Worm (Caenorhabditis elegans) whole organism, L2 larva: ENCODE data around the gene C56A3.4.
A peak's percentile ranks its signal among the peaks of the same experiment; 100 is the strongest.

Experiments used
- C34F6.9 ChIP-seq: fragments of 150-350 bp; optimal IDR thresholded peaks from 2 replicates; lab custom pipeline; 2014; ENCODE audit warnings: missing biosample characterization, missing genetic modification characterization
- F13H6.1 ChIP-seq: sonication (generic microtip); optimal IDR thresholded peaks from 2 replicates; lab custom pipeline; 2016; ENCODE audit warnings: missing genetic modification characterization, missing compliant biosample characterization
- R02D3.7 ChIP-seq: fragments of 150-350 bp; optimal IDR thresholded peaks from 2 replicates; lab custom pipeline; 2014; ENCODE audit warnings: missing biosample characterization, missing genetic modification characterization
- Y55F3AM.14 ChIP-seq: fragments of 200-800 bp; sonication (Bioruptor generic); optimal IDR thresholded peaks from 2 replicates; lab custom pipeline; 2018; ENCODE audit warnings: mild to moderate bottlenecking, missing genetic modification characterization, missing compliant biosample characterization
- alr-1 ChIP-seq: fragments of 150-350 bp; optimal IDR thresholded peaks from 2 replicates; lab custom pipeline; 2014; ENCODE audit warnings: missing biosample characterization, missing genetic modification characterization
- aly-2 ChIP-seq: fragments of 150-350 bp; optimal IDR thresholded peaks from 2 replicates; lab custom pipeline; 2014; ENCODE audit warnings: missing biosample characterization, missing genetic modification characterization
- ceh-82 ChIP-seq: fragments of 150-350 bp; optimal IDR thresholded peaks from 2 replicates; lab custom pipeline; 2014; ENCODE audit warnings: missing biosample characterization, missing genetic modification characterization
- crh-2 ChIP-seq: sonication (generic microtip); optimal IDR thresholded peaks from 2 replicates; lab custom pipeline; 2017; ENCODE audit warnings: missing biosample characterization, missing genetic modification characterization
- dmd-4 ChIP-seq: sonication (generic microtip); optimal IDR thresholded peaks from 2 replicates; lab custom pipeline; 2017; ENCODE audit warnings: missing biosample characterization, missing genetic modification characterization
- egl-27 ChIP-seq: sonication (generic microtip); optimal IDR thresholded peaks from 3 replicates; lab custom pipeline; 2017; ENCODE audit warnings: missing biosample characterization, missing genetic modification reagents, missing genetic modification characterization
- elt-1 ChIP-seq: fragments of 150-350 bp; optimal IDR thresholded peaks from 2 replicates; lab custom pipeline; 2014; ENCODE audit warnings: missing biosample characterization, missing genetic modification characterization
- elt-3 ChIP-seq: sonication (generic microtip); optimal IDR thresholded peaks from 2 replicates; lab custom pipeline; 2017; ENCODE audit warnings: missing biosample characterization, missing genetic modification characterization
- fos-1 ChIP-seq: fragments of 150-350 bp; optimal IDR thresholded peaks from 2 replicates; lab custom pipeline; 2014; ENCODE audit warnings: missing biosample characterization, missing genetic modification characterization
- gmeb-1 ChIP-seq: fragments of 150-350 bp; optimal IDR thresholded peaks from 2 replicates; lab custom pipeline; 2014; ENCODE audit warnings: missing biosample characterization, missing genetic modification characterization
- lin-11 ChIP-seq: fragments of 150-350 bp; sonication (generic microtip); optimal IDR thresholded peaks from 2 replicates; lab custom pipeline; 2014; ENCODE audit warnings: missing biosample characterization, missing genetic modification characterization, inconsistent platforms, mixed read lengths
- lin-13 ChIP-seq: fragments of 150-350 bp; optimal IDR thresholded peaks from 2 replicates; lab custom pipeline; 2014; ENCODE audit warnings: missing biosample characterization, missing genetic modification reagents, missing genetic modification characterization
- lin-39 ChIP-seq: fragments of 150-350 bp; optimal IDR thresholded peaks from 2 replicates; lab custom pipeline; 2014; ENCODE audit warnings: missing biosample characterization, missing genetic modification reagents, missing genetic modification characterization
- lsy-2 ChIP-seq, 2 experiments: fragments of 150-350 bp in 1 of 2; sonication (generic microtip) in 1 of 2; optimal IDR thresholded peaks; 2 replicates each; lab custom pipeline; 2014 to 2017; ENCODE audit warnings: missing biosample characterization in 2 of 2, missing genetic modification characterization in 2 of 2
- mab-5 ChIP-seq: fragments of 150-350 bp; optimal IDR thresholded peaks from 2 replicates; lab custom pipeline; 2014; ENCODE audit warnings: missing biosample characterization, missing genetic modification characterization
- mdl-1 ChIP-seq, 2 experiments: fragments of 150-350 bp in 1 of 2; sonication (generic microtip) in 1 of 2; optimal IDR thresholded peaks; 2 replicates each; lab custom pipeline; 2017; ENCODE audit warnings: missing biosample characterization in 2 of 2, missing genetic modification characterization in 2 of 2
- nhr-10 ChIP-seq: sonication (generic microtip); optimal IDR thresholded peaks from 2 replicates; lab custom pipeline; 2017; ENCODE audit warnings: missing biosample characterization, missing genetic modification characterization
- nhr-11 ChIP-seq: fragments of 150-350 bp; optimal IDR thresholded peaks from 2 replicates; lab custom pipeline; 2014; ENCODE audit warnings: missing biosample characterization, missing genetic modification characterization
- nhr-129 ChIP-seq: fragments of 150-350 bp; optimal IDR thresholded peaks from 2 replicates; lab custom pipeline; 2014; ENCODE audit warnings: missing biosample characterization, missing genetic modification characterization
- nhr-21 ChIP-seq: fragments of 150-350 bp; optimal IDR thresholded peaks from 2 replicates; lab custom pipeline; 2014; ENCODE audit warnings: missing biosample characterization, missing genetic modification characterization
- nhr-23 ChIP-seq: fragments of 150-350 bp; optimal IDR thresholded peaks from 2 replicates; lab custom pipeline; 2014; ENCODE audit warnings: missing biosample characterization, missing genetic modification reagents, missing genetic modification characterization
- nhr-237 ChIP-seq: fragments of 150-350 bp; optimal IDR thresholded peaks from 2 replicates; lab custom pipeline; 2014; ENCODE audit warnings: missing biosample characterization, missing genetic modification characterization
- nhr-25 ChIP-seq: fragments of 150-350 bp; sonication (generic microtip); optimal IDR thresholded peaks from 3 replicates; lab custom pipeline; 2014; ENCODE audit warnings: missing biosample characterization, missing genetic modification characterization
- nhr-6 ChIP-seq: fragments of 150-350 bp; optimal IDR thresholded peaks from 2 replicates; lab custom pipeline; 2014; ENCODE audit warnings: missing biosample characterization, missing genetic modification characterization
- nhr-77 ChIP-seq: fragments of 150-350 bp; optimal IDR thresholded peaks from 2 replicates; lab custom pipeline; 2014; ENCODE audit warnings: missing biosample characterization, missing genetic modification characterization
- peb-1 ChIP-seq: fragments of 150-350 bp; optimal IDR thresholded peaks from 2 replicates; lab custom pipeline; 2014; ENCODE audit warnings: missing biosample characterization, missing genetic modification characterization
- sem-4 ChIP-seq: fragments of 150-350 bp; optimal IDR thresholded peaks from 2 replicates; lab custom pipeline; 2014; ENCODE audit warnings: missing biosample characterization, missing genetic modification reagents, missing genetic modification characterization
- sma-3 ChIP-seq: sonication (generic microtip); optimal IDR thresholded peaks from 2 replicates; lab custom pipeline; 2016; ENCODE audit warnings: missing genetic modification reagents, missing genetic modification characterization, missing compliant biosample characterization
- sma-9 ChIP-seq, 2 experiments: fragments of 150-350 bp in 1 of 2; sonication (generic microtip) in 1 of 2; optimal IDR thresholded peaks; 2 replicates each; lab custom pipeline; 2014 to 2016; ENCODE audit warnings: missing genetic modification characterization in 2 of 2, mild to moderate bottlenecking in 1 of 2, missing biosample characterization in 1 of 2, missing compliant biosample characterization in 1 of 2, missing genetic modification reagents in 1 of 2, moderate library complexity in 1 of 2
- snpc-4 ChIP-seq: fragments of 150-350 bp; optimal IDR thresholded peaks from 2 replicates; lab custom pipeline; 2014; ENCODE audit warnings: missing biosample characterization, missing genetic modification characterization
- unc-39 ChIP-seq: fragments of 150-350 bp; optimal IDR thresholded peaks from 2 replicates; lab custom pipeline; 2014; ENCODE audit warnings: missing biosample characterization, missing genetic modification characterization
- unc-55 ChIP-seq: fragments of 150-350 bp; sonication (generic microtip); optimal IDR thresholded peaks from 3 replicates; lab custom pipeline; 2014; ENCODE audit warnings: missing biosample characterization, missing genetic modification reagents, missing genetic modification characterization
- unc-62 ChIP-seq: fragments of 150-350 bp; optimal IDR thresholded peaks from 2 replicates; lab custom pipeline; 2014; ENCODE audit warnings: missing biosample characterization, missing genetic modification reagents, missing genetic modification characterization
- zag-1 ChIP-seq: fragments of 150-350 bp; optimal IDR thresholded peaks from 2 replicates; lab custom pipeline; 2014; ENCODE audit warnings: missing biosample characterization, missing genetic modification characterization
- ztf-1 ChIP-seq: fragments of 200-800 bp; sonication (Bioruptor generic); conservative IDR thresholded peaks from 2 replicates; pipeline ENCODE4 v1.3.6; 2022; ENCODE audit warnings: missing genetic modification characterization, missing compliant biosample characterization
- ztf-11 ChIP-seq: sonication (generic microtip); optimal IDR thresholded peaks from 2 replicates; lab custom pipeline; 2017; ENCODE audit warnings: missing biosample characterization, missing genetic modification characterization
- ztf-4 ChIP-seq: fragments of 150-350 bp; optimal IDR thresholded peaks from 2 replicates; lab custom pipeline; 2014; ENCODE audit warnings: missing biosample characterization, missing genetic modification characterization

Gene C56A3.4

ce11 chrV:13565197-13565596 lies 13.6 kb upstream of the C56A3.4 start (continued):
- peak; percentile 98 for TF ChIP-seq C34F6.9 (tag; lab: Kevin White, UChicago)
- peak; percentile 22 for TF ChIP-seq ceh-82
- no peak for TF ChIP-seq ztf-11
- TF ChIP-seq unc-62 (GFP tag; lab: Kevin White, UChicago), result no peak
- TF ChIP-seq nhr-237 (tag; lab: Kevin White, UChicago), result no peak
- TF ChIP-seq dmd-4 (tag; lab: Kevin White, UChicago), result no peak
- TF ChIP-seq unc-39 (tag; lab: Kevin White, UChicago), result no peak
- peak; percentile 61 for TF ChIP-seq sem-4
- TF ChIP-seq crh-2 (tag; lab: Kevin White, UChicago), result peak; percentile 96
- TF ChIP-seq nhr-6 (tag; lab: Kevin White, UChicago), result no peak
- peak in 1 of 2 experiments; percentile 65 for TF ChIP-seq mdl-1 (tag; optimal IDR thresholded peaks at IDR 0.05; lab: Kevin White, UChicago)
- no peak for TF ChIP-seq ztf-1 (GFP tag; lab: Robert Waterston, UW)
- peak; percentile 76 for TF ChIP-seq ztf-4 (tag; lab: Kevin White, UChicago)
- peak; percentile 59 for TF ChIP-seq mab-5 (tag; lab: Kevin White, UChicago)
- no peak for TF ChIP-seq elt-3
- TF ChIP-seq F13H6.1 (tag; lab: Kevin White, UChicago), result peak; percentile 87
- no peak for TF ChIP-seq aly-2 (tag; lab: Kevin White, UChicago)

- TF ChIP-seq unc-39 (tag; lab: Kevin White, UChicago), result no peak
- no peak for TF ChIP-seq elt-1
- TF ChIP-seq, all 48 proteins: peak for 0
Measured at ce11 chrV:13563841-13564240, 12.3 kb upstream of the C56A3.4 start, which contains the start of gene grl-17. TSS of gene grl-17 (minus strand) at chrV:13563941.

DNA sequence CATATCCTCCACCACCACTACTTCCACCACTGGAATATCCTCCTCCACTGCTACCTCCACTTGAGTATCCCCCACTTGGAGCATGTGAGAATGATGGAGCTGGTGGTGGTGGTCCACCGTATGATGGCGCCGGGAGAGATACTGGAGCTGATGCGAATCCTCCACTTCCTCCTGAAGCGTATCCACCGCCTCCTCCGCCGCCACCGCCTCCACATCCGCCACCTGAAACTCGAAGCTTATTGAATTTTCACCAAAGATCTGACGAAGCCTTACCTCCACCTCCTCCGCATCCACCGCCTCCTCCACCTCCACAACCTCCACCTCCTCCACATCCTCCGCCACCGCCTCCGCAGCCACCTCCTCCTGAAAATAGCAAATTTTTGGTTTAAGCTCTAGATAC lies 11.2 kb upstream of the C56A3.4 start:
- TF ChIP-seq unc-62 (GFP tag; lab: Kevin White, UChicago) (no peak), peb-1 (no peak), snpc-4 (tag; lab: Kevin White, UChicago) (no peak), nhr-21 (tag; lab: Kevin White, UChicago) (no peak), dmd-4 (tag; lab: Kevin White, UChicago) (no peak), C34F6.9 (tag; lab: Kevin White, UChicago) (no peak), alr-1 (tag; lab: Kevin White, UChicago) (no peak), elt-3 (no peak), sem-4 (no peak)

ce11 chrV:13559978-13560377 lies 8.4 kb upstream of the C56A3.4 start, which contains the start of gene C56A3.8:
TSS of gene C56A3.8 (plus strand) at chrV:13560278.
- TF ChIP-seq peb-1, result no peak
- no peak for TF ChIP-seq alr-1 (tag; lab: Kevin White, UChicago)
- no peak for TF ChIP-seq nhr-77 (tag; lab: Kevin White, UChicago)
- no peak for TF ChIP-seq ztf-4 (tag; lab: Kevin White, UChicago)
- no peak for TF ChIP-seq Y55F3AM.14 (GFP tag; lab: Kevin White, UChicago)
- TF ChIP-seq elt-3, result no peak
- no peak for TF ChIP-seq zag-1 (tag; lab: Kevin White, UChicago)
- TF ChIP-seq unc-39 (tag; lab: Kevin White, UChicago), result no peak
- no peak for TF ChIP-seq nhr-25 (tag; lab: Kevin White, UChicago)
- no peak for TF ChIP-seq nhr-11 (tag; lab: Kevin White, UChicago)
- no peak for TF ChIP-seq nhr-23 (tag; lab: Kevin White, UChicago)
- TF ChIP-seq nhr-129 (tag; lab: Kevin White, UChicago), result no peak
- TF ChIP-seq lin-39 (tag; lab: Kevin White, UChicago), result no peak
- no peak for TF ChIP-seq lsy-2 (tag; optimal IDR thresholded peaks at IDR 0.05; lab: Kevin White, UChicago)
- no peak for TF ChIP-seq dmd-4 (tag; lab: Kevin White, UChicago)
- TF ChIP-seq R02D3.7 (tag; lab: Kevin White, UChicago), result no peak
- TF ChIP-seq egl-27 (tag; lab: Kevin White, UChicago), result no peak
- no peak for TF ChIP-seq sma-9 (GFP tag; optimal IDR thresholded peaks at IDR 0.05; lab: Kevin White, UChicago)
- TF ChIP-seq sma-9 (tag; optimal IDR thresholded peaks at IDR 0.05; lab: Kevin White, UChicago), result no peak

ce11 chrV:13556746-13557145 lies 5.2 kb upstream of the C56A3.4 start, which contains the start of gene cav-2:
TSS of gene cav-2 (plus strand) at chrV:13557104.
- TF ChIP-seq sma-9 (GFP tag; optimal IDR thresholded peaks at IDR 0.05; lab: Kevin White, UChicago) (peak; percentile 85), sma-9 (tag; optimal IDR thresholded peaks at IDR 0.05; lab: Kevin White, UChicago) (no peak), elt-3 (no peak), sma-3 (GFP tag; lab: Kevin White, UChicago) (peak; percentile 83), nhr-21 (tag; lab: Kevin White, UChicago) (peak; percentile 58), mab-5 (tag; lab: Kevin White, UChicago) (peak; percentile 73), unc-62 (GFP tag; lab: Kevin White, UChicago) (no peak), nhr-11 (tag; lab: Kevin White, UChicago) (no peak), mdl-1 (tag; optimal IDR thresholded peaks at IDR 0.05; lab: Kevin White, UChicago) (peak in 1 of 2 experiments; percentile 13), snpc-4 (tag; lab: Kevin White, UChicago) (peak; percentile 62), fos-1 (tag; lab: Kevin White, UChicago) (peak; percentile 87), ztf-1 (GFP tag; lab: Robert Waterston, UW) (no peak), unc-55 (GFP tag; lab: Kevin White, UChicago) (peak; percentile 92), lin-11 (tag; lab: Kevin White, UChicago) (peak; percentile 34), sem-4 (peak; percentile 59), nhr-129 (tag; lab: Kevin White, UChicago) (peak; percentile 48), nhr-10 (tag; lab: Kevin White, UChicago) (no peak), lin-13 (peak; percentile 64), aly-2 (tag; lab: Kevin White, UChicago) (no peak), gmeb-1 (tag; lab: Kevin White, UChicago) (peak; percentile 96), lsy-2 (tag; optimal IDR thresholded peaks at IDR 0.05; lab: Kevin White, UChicago) (peak; percentile 58 to 83), crh-2 (tag; lab: Kevin White, UChicago) (peak; percentile 84), peb-1 (no peak), C34F6.9 (tag; lab: Kevin White, UChicago) (peak; percentile 82), F13H6.1 (tag; lab: Kevin White, UChicago) (peak; percentile 81), ceh-82 (no peak)
